Fruit fly (Drosophila melanogaster): ENCODE data around the gene Msr-110.

Msr-110 gene

dm6 chr3L:5577250-5578138 is at the start of gene Msr-110 (continued):
- TF ChIP-seq D (optimal IDR thresholded peaks at IDR 0.05) (no peak), D (GFP tag; optimal IDR thresholded peaks at IDR 0.05) (peak; percentile 84), jumu (GFP tag; optimal IDR thresholded peaks at IDR 0.05) (peak; percentile 70), schlank (tag; optimal IDR thresholded peaks at IDR 0.05) (peak; percentile 54), Scr (GFP tag; IDR thresholded peaks at IDR 0.05; ENCODE audit: partially characterized antibody) (no peak), Nf-YC (tag; optimal IDR thresholded peaks at IDR 0.05) (peak; percentile 86), Awh (GFP tag; IDR thresholded peaks at IDR 0.05) (peak; percentile 74), Fer3 (tag; optimal IDR thresholded peaks at IDR 0.05) (peak; percentile 94), Drgx (GFP tag; IDR thresholded peaks at IDR 0.05) (peak; percentile 97), CG33213 (GFP tag; optimal IDR thresholded peaks at IDR 0.05) (peak; percentile 32), Eip74EF (GFP tag; optimal IDR thresholded peaks at IDR 0.05) (peak in 1 of 2 experiments; percentile 86), Myb (GFP tag; optimal IDR thresholded peaks at IDR 0.05) (peak; percentile 56), CG12071 (GFP tag; optimal IDR thresholded peaks at IDR 0.05) (peak; percentile 76), CG10209 (GFP tag; optimal IDR thresholded peaks at IDR 0.05) (peak; percentile 86), trem (tag; optimal IDR thresholded peaks at IDR 0.05) (peak; percentile 67), TFAM (GFP tag; optimal IDR thresholded peaks at IDR 0.05) (no peak), Dip3 (GFP tag; optimal IDR thresholded peaks at IDR 0.05) (peak; percentile 70), CG15479 (GFP tag; optimal IDR thresholded peaks at IDR 0.05) (no peak), slou (GFP tag; optimal IDR thresholded peaks at IDR 0.05) (peak; percentile 68), CG12299 (tag; optimal IDR thresholded peaks at IDR 0.05) (peak; percentile 90), Sry-β (GFP tag; optimal IDR thresholded peaks at IDR 0.05) (peak; percentile 6), lmd (GFP tag; IDR thresholded peaks at IDR 0.05) (peak; percentile 93), CG13775 (GFP tag; optimal IDR thresholded peaks at IDR 0.05) (peak; percentile 72), chm (GFP tag; IDR thresholded peaks at IDR 0.05) (peak; percentile 28; the same call in 1 of the 2 replicates), CG4282 (GFP tag; optimal IDR thresholded peaks at IDR 0.05) (peak; percentile 33), grau (tag; optimal IDR thresholded peaks at IDR 0.05) (peak; percentile 98), jing (GFP tag; optimal IDR thresholded peaks at IDR 0.05) (peak; percentile 78), CG15514 (GFP tag; optimal IDR thresholded peaks at IDR 0.05) (peak; percentile 70), CG3065 (GFP tag; optimal IDR thresholded peaks at IDR 0.05) (peak; percentile 6), pho (GFP tag; optimal IDR thresholded peaks at IDR 0.05) (peak; percentile 75), CG8388 (GFP tag; optimal IDR thresholded peaks at IDR 0.05) (peak; percentile 72), CG2202 (tag; optimal IDR thresholded peaks at IDR 0.05) (no peak), dysf (GFP tag; IDR thresholded peaks at IDR 0.05) (peak; percentile 95), CG30431 (GFP tag; optimal IDR thresholded peaks at IDR 0.05) (peak; percentile 67), ERR (GFP tag; optimal IDR thresholded peaks at IDR 0.05) (no peak), ranshi (GFP tag; IDR thresholded peaks at IDR 0.05) (peak; percentile 90), CG17361 (GFP tag; IDR thresholded peaks at IDR 0.05) (peak; percentile 93), row (GFP tag; IDR thresholded peaks at IDR 0.05) (peak; percentile 94), Hmr (GFP tag; optimal IDR thresholded peaks at IDR 0.05) (peak; percentile 86), NfI (GFP tag; optimal IDR thresholded peaks at IDR 0.05) (peak; percentile 83), CG11695 (GFP tag; IDR thresholded peaks at IDR 0.05) (peak; percentile 90), caup (GFP tag; optimal IDR thresholded peaks at IDR 0.05; ENCODE audit: severe bottlenecking) (peak; percentile 85), CG11093 (GFP tag; IDR thresholded peaks at IDR 0.05) (peak; percentile 91), Hmx (GFP tag; optimal IDR thresholded peaks at IDR 0.05) (peak; percentile 37), ro (GFP tag; IDR thresholded peaks at IDR 0.05) (peak; percentile 82), croc (GFP tag; conservative IDR thresholded peaks at IDR 0.05) (peak; percentile 81), Elba2 (GFP tag; optimal IDR thresholded peaks at IDR 0.05) (no peak), unc-4 (GFP tag; IDR thresholded peaks at IDR 0.05; ENCODE audit: partially characterized antibody) (no peak), fd96Cb (tag; optimal IDR thresholded peaks at IDR 0.05) (peak; percentile 90)
